Fruit fly (Drosophila melanogaster): ENCODE results near the gene CG11050.

Gene CG11050

dm6 chr2L:6566020-6566687, 44.7 kb upstream of the CG11050 start, which contains the start of gene CG13766 (continued):
- TF ChIP-seq unc-4 (GFP tag; IDR thresholded peaks at IDR 0.05; ENCODE audit: partially characterized antibody) (peak; percentile 79), az2 (GFP tag; optimal IDR thresholded peaks at IDR 0.05) (no peak), gem (tag; optimal IDR thresholded peaks at IDR 0.05) (no peak), vvl (GFP tag; IDR thresholded peaks at IDR 0.05) (no peak), ERR (GFP tag; optimal IDR thresholded peaks at IDR 0.05) (no peak), CG7928 (GFP tag; optimal IDR thresholded peaks at IDR 0.05) (no peak), CG12659 (GFP tag; optimal IDR thresholded peaks at IDR 0.05) (peak; percentile 48), CG34224 (GFP tag; IDR thresholded peaks at IDR 0.05; ENCODE audit: partially characterized antibody) (peak; percentile 93), Ada2b (GFP tag; IDR thresholded peaks at IDR 0.05) (no peak), knrl (GFP tag; IDR thresholded peaks at IDR 0.05; ENCODE audit: partially characterized antibody) (peak; percentile 72; the same call in 2 of the 3 replicates), Vsx1 (GFP tag; optimal IDR thresholded peaks at IDR 0.05) (no peak), fru (optimal IDR thresholded peaks at IDR 0.05) (no peak), inv (GFP tag; IDR thresholded peaks at IDR 0.05; ENCODE audit: partially characterized antibody) (peak; percentile 75), klu (GFP tag; IDR thresholded peaks at IDR 0.05) (no peak), ap (GFP tag; IDR thresholded peaks at IDR 0.05) (no peak), salm (tag; optimal IDR thresholded peaks at IDR 0.05) (no peak), Dp (GFP tag; optimal IDR thresholded peaks at IDR 0.05) (peak; percentile 44), Kr (GFP tag; optimal IDR thresholded peaks at IDR 0.05) (no peak), Ssrp (tag; optimal IDR thresholded peaks at IDR 0.05) (no peak), CG3847 (GFP tag; IDR thresholded peaks at IDR 0.05) (no peak), CG7372 (GFP tag; IDR thresholded peaks at IDR 0.05) (no peak), CG30020 (tag; optimal IDR thresholded peaks at IDR 0.05) (peak; percentile 35), CG10209 (GFP tag; optimal IDR thresholded peaks at IDR 0.05) (no peak), cad (GFP tag; optimal IDR thresholded peaks at IDR 0.05) (no peak), ham (GFP tag; IDR thresholded peaks at IDR 0.05) (no peak), CG2712 (tag; optimal IDR thresholded peaks at IDR 0.05) (peak; percentile 10), dmrt99B (tag; optimal IDR thresholded peaks at IDR 0.05) (no peak), CG15696 (tag; optimal IDR thresholded peaks at IDR 0.05) (no peak), run (tag; optimal IDR thresholded peaks at IDR 0.05) (no peak), zen2 (GFP tag; IDR thresholded peaks at IDR 0.05; ENCODE audit: partially characterized antibody) (peak; percentile 85), CG15073 (GFP tag; optimal IDR thresholded peaks at IDR 0.05) (no peak), CG17186 (GFP tag; optimal IDR thresholded peaks at IDR 0.05) (no peak), CG10565 (GFP tag; optimal IDR thresholded peaks at IDR 0.05) (no peak), zf30C (GFP tag; optimal IDR thresholded peaks at IDR 0.05) (no peak), Dref (GFP tag; IDR thresholded peaks at IDR 0.05) (no peak), Gsc (GFP tag; IDR thresholded peaks at IDR 0.05) (no peak), Drgx (GFP tag; IDR thresholded peaks at IDR 0.05) (no peak), CG9817 (tag; optimal IDR thresholded peaks at IDR 0.05) (no peak), Atf-2 (GFP tag; optimal IDR thresholded peaks at IDR 0.05) (no peak), CG5245 (GFP tag; optimal IDR thresholded peaks at IDR 0.05) (no peak), Awh (GFP tag; IDR thresholded peaks at IDR 0.05) (no peak), CG8281 (tag; optimal IDR thresholded peaks at IDR 0.05) (no peak), fd64A (GFP tag; optimal IDR thresholded peaks at IDR 0.05) (no peak), peb (GFP tag; IDR thresholded peaks at IDR 0.05) (no peak), CG10267 (tag; optimal IDR thresholded peaks at IDR 0.05) (peak; percentile 28), Dfd (GFP tag; optimal IDR thresholded peaks at IDR 0.05) (no peak), CG12219 (GFP tag; optimal IDR thresholded peaks at IDR 0.05) (no peak), dimm (GFP tag; IDR thresholded peaks at IDR 0.05) (no peak), Lhr (GFP tag; optimal IDR thresholded peaks at IDR 0.05) (peak; percentile 84), hb (GFP tag; IDR thresholded peaks at IDR 0.05; ENCODE audit: partially characterized antibody) (peak; percentile 97)

Data from whole organism, embryonic.